Fruit fly (Drosophila melanogaster): ENCODE measurements around the gene Sfp84E.

Gene Sfp84E

DNA sequence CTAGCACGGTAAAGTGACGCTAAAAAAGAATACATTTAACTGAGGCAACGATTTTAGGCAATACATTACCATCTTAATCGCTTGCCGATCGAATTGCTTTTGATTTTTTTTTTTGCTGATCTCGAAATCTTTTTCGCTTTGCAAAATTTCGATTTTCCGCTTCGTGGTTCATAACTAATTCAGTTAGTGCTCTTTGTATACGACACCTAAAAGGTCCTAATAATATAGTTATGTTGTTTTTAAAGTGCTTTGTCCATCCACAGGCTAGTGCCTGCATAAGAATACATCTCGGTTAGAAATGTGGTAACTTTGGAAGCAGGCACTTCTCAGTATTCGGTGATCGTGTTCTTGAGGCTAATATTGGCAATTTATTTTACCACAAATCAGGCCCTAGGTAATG, at the start of gene Sfp84E:
Sfp84E (minus strand) TSS at position 101 of the 400 bp plus-strand sequence.
- TF ChIP-seq CG8478 (optimal IDR thresholded peaks at IDR 0.05) (no peak), EcR (GFP tag; optimal IDR thresholded peaks at IDR 0.05) (no peak), Dll (optimal IDR thresholded peaks at IDR 0.05) (no peak), pan (optimal IDR thresholded peaks at IDR 0.05) (no peak), usp (GFP tag; optimal IDR thresholded peaks at IDR 0.05) (no peak), psq (optimal IDR thresholded peaks at IDR 0.05) (no peak)

dm6 chr3R:8029496-8030013, 49.4 kb upstream of the Sfp84E start, which contains the start of gene ImpE3:
Gene ImpE3, minus strand, starts transcription at chr3R:8029546.
- no peak for TF ChIP-seq Dll (optimal IDR thresholded peaks at IDR 0.05)
- no peak for TF ChIP-seq pan (optimal IDR thresholded peaks at IDR 0.05)
- TF ChIP-seq usp (GFP tag; optimal IDR thresholded peaks at IDR 0.05) = no peak
- TF ChIP-seq psq (optimal IDR thresholded peaks at IDR 0.05) = no peak
- TF ChIP-seq EcR (GFP tag; optimal IDR thresholded peaks at IDR 0.05) = no peak
- TF ChIP-seq CG8478 (optimal IDR thresholded peaks at IDR 0.05) = no peak

dm6 chr3R:8027203-8027688, 47.1 kb upstream of the Sfp84E start:
- TF ChIP-seq Dll (optimal IDR thresholded peaks at IDR 0.05) = peak; percentile 63
- no peak for TF ChIP-seq pan (optimal IDR thresholded peaks at IDR 0.05)
- no peak for TF ChIP-seq psq (optimal IDR thresholded peaks at IDR 0.05)
- TF ChIP-seq usp (GFP tag; optimal IDR thresholded peaks at IDR 0.05) = no peak

dm6 chr3R:8026515-8026914, 46.4 kb upstream of the Sfp84E start:
- TF ChIP-seq CG8478 (optimal IDR thresholded peaks at IDR 0.05) (no peak), psq (optimal IDR thresholded peaks at IDR 0.05) (no peak)

dm6 chr3R:8013121-8014009, 33.2 kb upstream of the Sfp84E start, which contains the start of the genes CG10435 and Pbp95:
Gene CG10435, minus strand, starts transcription at chr3R:8013201.
Gene Pbp95, plus strand, starts transcription at chr3R:8013791.
- TF ChIP-seq pan (optimal IDR thresholded peaks at IDR 0.05) (peak; percentile 71), EcR (GFP tag; optimal IDR thresholded peaks at IDR 0.05) (no peak)

DNA sequence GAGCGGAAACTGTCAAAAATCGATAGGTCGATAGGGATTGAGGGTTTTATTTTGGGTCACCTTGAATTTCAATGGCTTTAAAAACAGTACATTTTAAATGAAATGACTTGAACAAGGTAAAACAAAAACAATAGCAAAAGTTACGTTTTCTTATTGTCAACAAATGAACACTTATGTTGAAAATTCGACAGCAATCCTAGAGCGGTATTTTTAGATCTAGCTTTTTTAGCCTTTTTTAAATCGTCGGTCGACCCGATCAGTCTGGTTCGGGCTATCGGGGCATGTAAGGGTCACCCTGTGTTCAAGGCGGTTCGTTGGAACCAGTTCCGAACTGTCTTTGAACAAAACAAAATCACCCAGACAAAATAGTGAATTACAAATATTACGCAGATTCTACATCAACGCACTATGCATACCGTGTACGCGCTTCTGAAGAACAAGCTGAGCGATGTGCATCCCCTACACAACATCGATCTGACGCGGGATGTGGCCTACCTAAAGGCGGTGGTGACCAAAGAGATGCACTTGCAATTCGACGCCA, 29.0 kb upstream of the Sfp84E start, which contains the start of the genes CG11052 and CG3223:
CG11052 (minus strand) TSS at position 218 of the 541 bp plus-strand sequence.
CG3223 (plus strand) TSS at position 321 of the 541 bp plus-strand sequence.
- TF ChIP-seq Dll (optimal IDR thresholded peaks at IDR 0.05) (no peak), pan (optimal IDR thresholded peaks at IDR 0.05) (no peak), EcR (GFP tag; optimal IDR thresholded peaks at IDR 0.05) (no peak), usp (GFP tag; optimal IDR thresholded peaks at IDR 0.05) (no peak), CG8478 (optimal IDR thresholded peaks at IDR 0.05) (no peak), psq (optimal IDR thresholded peaks at IDR 0.05) (no peak)

- TF ChIP-seq CG8478 (optimal IDR thresholded peaks at IDR 0.05) = no peak
- TF ChIP-seq usp (GFP tag; optimal IDR thresholded peaks at IDR 0.05) = no peak
- TF ChIP-seq pan (optimal IDR thresholded peaks at IDR 0.05) = no peak
- no peak for TF ChIP-seq psq (optimal IDR thresholded peaks at IDR 0.05)
- TF ChIP-seq Dll (optimal IDR thresholded peaks at IDR 0.05) = no peak
- TF ChIP-seq EcR (GFP tag; optimal IDR thresholded peaks at IDR 0.05) = no peak
Observed at dm6 chr3R:8007595-8008255, 27.6 kb upstream of the Sfp84E start, which contains the start of gene CG2767. Gene CG2767, minus strand, starts transcription at chr3R:8008110.

DNA sequence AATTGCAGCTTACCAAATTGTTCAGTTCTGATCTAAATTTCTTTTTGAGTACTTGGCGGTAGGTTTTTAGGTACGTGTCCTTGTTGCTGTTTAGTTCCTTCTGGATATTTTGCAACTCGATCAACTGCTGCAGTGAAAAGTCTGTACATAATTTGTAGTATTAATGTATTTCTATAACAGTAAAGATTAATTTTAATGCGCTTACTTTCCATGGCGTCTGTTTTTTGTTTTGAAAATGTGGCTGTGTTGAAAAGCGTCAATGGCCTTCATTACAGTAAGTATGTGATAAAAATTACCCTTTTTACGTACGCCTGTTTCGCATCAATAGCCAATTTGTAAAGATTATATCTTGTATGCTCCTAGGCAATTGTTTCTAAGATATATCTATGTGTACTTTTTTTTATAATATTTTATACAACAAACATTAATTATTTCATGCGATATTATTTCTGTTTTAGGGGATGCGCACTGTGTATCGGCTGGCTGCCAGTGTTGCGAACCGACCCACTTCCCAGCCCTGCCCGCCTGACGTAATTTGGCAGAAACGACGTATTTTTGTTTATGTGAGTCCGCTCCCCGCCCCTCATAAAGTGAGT, 21.1 kb upstream of the Sfp84E start, which contains the start of the genes Kmn2 and CG2698:
Kmn2 (minus strand) TSS at position 236 of the 596 bp plus-strand sequence.
CG2698 (plus strand) TSS at position 489 of the 596 bp plus-strand sequence.
- TF ChIP-seq usp (GFP tag; optimal IDR thresholded peaks at IDR 0.05) = no peak
- no peak for TF ChIP-seq psq (optimal IDR thresholded peaks at IDR 0.05)
- TF ChIP-seq Dll (optimal IDR thresholded peaks at IDR 0.05) = no peak
- TF ChIP-seq CG8478 (optimal IDR thresholded peaks at IDR 0.05) = no peak
- no peak for TF ChIP-seq pan (optimal IDR thresholded peaks at IDR 0.05)
- TF ChIP-seq EcR (GFP tag; optimal IDR thresholded peaks at IDR 0.05) = no peak

DNA sequence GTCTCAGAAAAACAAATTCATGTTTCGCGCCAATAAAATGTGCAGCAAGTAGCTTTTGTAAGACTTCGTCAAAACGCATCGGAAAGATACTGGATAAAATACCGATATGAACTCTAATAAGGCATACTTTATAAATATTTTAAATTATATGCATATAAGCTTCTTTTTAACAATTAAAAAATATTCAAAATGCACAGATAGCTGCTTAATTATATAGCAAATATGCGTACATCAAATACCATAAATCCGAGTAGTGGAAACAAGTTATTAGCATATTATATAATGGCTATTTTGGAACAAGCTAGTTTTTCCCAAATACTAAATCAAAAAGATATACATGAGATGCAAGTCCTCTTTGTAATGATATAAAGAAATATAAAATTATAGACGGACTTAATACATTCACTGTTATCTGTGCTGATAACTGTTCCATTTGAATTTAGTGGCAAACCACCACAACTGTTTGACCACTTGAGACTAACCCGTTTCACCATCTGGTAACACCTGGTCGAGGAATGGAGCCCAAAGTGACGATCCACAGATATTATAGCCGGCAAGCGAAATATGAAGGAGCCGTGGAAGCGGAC, 19.5 kb upstream of the Sfp84E start, which contains the start of gene PIG-H:
PIG-H (plus strand) TSS at position 303 of the 587 bp plus-strand sequence.
- TF ChIP-seq usp (GFP tag; optimal IDR thresholded peaks at IDR 0.05) (no peak), CG8478 (optimal IDR thresholded peaks at IDR 0.05) (no peak), Dll (optimal IDR thresholded peaks at IDR 0.05) (no peak), psq (optimal IDR thresholded peaks at IDR 0.05) (no peak), EcR (GFP tag; optimal IDR thresholded peaks at IDR 0.05) (no peak), pan (optimal IDR thresholded peaks at IDR 0.05) (no peak)

- TF ChIP-seq Dll (optimal IDR thresholded peaks at IDR 0.05) = no peak
- TF ChIP-seq psq (optimal IDR thresholded peaks at IDR 0.05) = no peak
Observed at dm6 chr3R:7998778-7999177, 18.7 kb upstream of the Sfp84E start.

- TF ChIP-seq psq (optimal IDR thresholded peaks at IDR 0.05) (no peak), pan (optimal IDR thresholded peaks at IDR 0.05) (no peak), CG8478 (optimal IDR thresholded peaks at IDR 0.05) (no peak), EcR (GFP tag; optimal IDR thresholded peaks at IDR 0.05) (no peak), usp (GFP tag; optimal IDR thresholded peaks at IDR 0.05) (no peak), Dll (optimal IDR thresholded peaks at IDR 0.05) (no peak)
Observed at dm6 chr3R:7995722-7996121, 15.6 kb upstream of the Sfp84E start, which contains the start of gene Elovl7. Gene Elovl7, minus strand, starts transcription at chr3R:7995852.

Data from whole organism.